Worm (Caenorhabditis elegans): ENCODE measurements around the gene gpx-5.
A peak's percentile ranks its signal among the peaks of the same experiment; 100 is the strongest.

gpx-5 gene

ce11 chrX:9584333-9584732, at the start of gene gpx-5:
TSS of gene gpx-5 (plus strand) at chrX:9584668.
- no peak for TF ChIP-seq ahr-1 (tag; optimal IDR thresholded peaks at IDR 0.05)
- TF ChIP-seq ttx-3 (tag; optimal IDR thresholded peaks at IDR 0.05) = no peak
- TF ChIP-seq tbx-2 (tag; optimal IDR thresholded peaks at IDR 0.05) = no peak
- TF ChIP-seq ceh-2 (tag; optimal IDR thresholded peaks at IDR 0.05) = no peak
- TF ChIP-seq sox-4 (tag; optimal IDR thresholded peaks at IDR 0.05) = no peak
- TF ChIP-seq hlh-6 (tag; optimal IDR thresholded peaks at IDR 0.05) = no peak
- no peak for TF ChIP-seq elt-2 (tag; optimal IDR thresholded peaks at IDR 0.05)
- no peak for TF ChIP-seq hlh-13 (GFP tag; optimal IDR thresholded peaks at IDR 0.05)
- no peak for TF ChIP-seq unc-86 (tag; optimal IDR thresholded peaks at IDR 0.05)

ce11 chrX:9536008-9536407, 48.5 kb upstream of the gpx-5 start:
- TF ChIP-seq nhr-232 (tag; optimal IDR thresholded peaks at IDR 0.05) (no peak), odd-2 (tag; optimal IDR thresholded peaks at IDR 0.05) (no peak), T23F11.4 (GFP tag; optimal IDR thresholded peaks at IDR 0.05) (no peak), lim-6 (tag; optimal IDR thresholded peaks at IDR 0.05) (no peak), hlh-8 (tag; optimal IDR thresholded peaks at IDR 0.05) (no peak), tbx-2 (tag; optimal IDR thresholded peaks at IDR 0.05) (no peak), zip-5 (tag; optimal IDR thresholded peaks at IDR 0.05) (no peak), ceh-30 (tag; optimal IDR thresholded peaks at IDR 0.05) (no peak), ahr-1 (tag; optimal IDR thresholded peaks at IDR 0.05) (no peak), ceh-14 (tag; optimal IDR thresholded peaks at IDR 0.05) (no peak), pqm-1 (tag; optimal IDR thresholded peaks at IDR 0.05) (no peak), pha-4 (tag; optimal IDR thresholded peaks at IDR 0.05) (no peak), hlh-15 (tag; optimal IDR thresholded peaks at IDR 0.05) (no peak), tbx-7 (tag; optimal IDR thresholded peaks at IDR 0.05) (no peak), sdc-2 (tag; optimal IDR thresholded peaks at IDR 0.05) (no peak)

ce11 chrX:9536665-9537064, 47.8 kb upstream of the gpx-5 start, which contains the start of gene C07B5.8:
TSS of gene C07B5.8 (minus strand) at chrX:9536765.
- no peak for TF ChIP-seq mec-3 (tag; optimal IDR thresholded peaks at IDR 0.05; ENCODE audit: borderline replicate concordance)
- TF ChIP-seq unc-55 (GFP tag; optimal IDR thresholded peaks at IDR 0.05) = no peak
- no peak for TF ChIP-seq hlh-13 (GFP tag; optimal IDR thresholded peaks at IDR 0.05)
- no peak for TF ChIP-seq lim-6 (tag; optimal IDR thresholded peaks at IDR 0.05)
- TF ChIP-seq hlh-6 (tag; optimal IDR thresholded peaks at IDR 0.05) = no peak
- no peak for TF ChIP-seq C38D4.7 (GFP tag; optimal IDR thresholded peaks at IDR 0.05)
- no peak for TF ChIP-seq sox-2 (GFP tag; IDR thresholded peaks at IDR 0.05)

ce11 chrX:9537538-9538172, 46.8 kb upstream of the gpx-5 start:
- no peak for TF ChIP-seq che-1 (tag; optimal IDR thresholded peaks at IDR 0.05)
- TF ChIP-seq pat-9 (tag; optimal IDR thresholded peaks at IDR 0.05) = no peak
- no peak for TF ChIP-seq unc-3 (GFP tag; conservative IDR thresholded peaks at IDR 0.05)
- no peak for TF ChIP-seq unc-3 (tag; optimal IDR thresholded peaks at IDR 0.05)
- TF ChIP-seq lin-11 (tag; optimal IDR thresholded peaks at IDR 0.05) = no peak
- no peak for TF ChIP-seq pha-2 (tag; optimal IDR thresholded peaks at IDR 0.05)
- TF ChIP-seq ceh-30 (tag; optimal IDR thresholded peaks at IDR 0.05) = no peak
- no peak for TF ChIP-seq ama-1 (optimal IDR thresholded peaks at IDR 0.05)
- TF ChIP-seq dmd-4 (tag; optimal IDR thresholded peaks at IDR 0.05; ENCODE audit: borderline replicate concordance) = no peak
- no peak for TF ChIP-seq nhr-232 (tag; optimal IDR thresholded peaks at IDR 0.05)
- TF ChIP-seq ceh-2 (tag; optimal IDR thresholded peaks at IDR 0.05) = no peak

- TF ChIP-seq elt-2 (tag; optimal IDR thresholded peaks at IDR 0.05) = peak; percentile 16
- no peak for TF ChIP-seq ceh-14 (tag; optimal IDR thresholded peaks at IDR 0.05)
- TF ChIP-seq dmd-4 (tag; optimal IDR thresholded peaks at IDR 0.05; ENCODE audit: borderline replicate concordance) = no peak
Measured at ce11 chrX:9539294-9540030, 45.0 kb upstream of the gpx-5 start, which contains the start of gene nuc-1. TSS of gene nuc-1 (plus strand) at chrX:9539905.

Measured in whole organism, late embryonic.